Worm (Caenorhabditis elegans): ENCODE measurements around the gene let-413.

ce11 chrV:8022040-8022439 is 44.5 kb upstream of the let-413 start, which contains the start of gene ech-3:
- TF ChIP-seq Y67H2A.10 (GFP tag; conservative IDR thresholded peaks at IDR 0.05) (no peak), madf-8 (GFP tag; conservative IDR thresholded peaks at IDR 0.05) (no peak), attf-6 (GFP tag; IDR thresholded peaks at IDR 0.05) (no peak), F37B4.10 (GFP tag; IDR thresholded peaks at IDR 0.05) (no peak), C17E4.6 (GFP tag; IDR thresholded peaks at IDR 0.05) (no peak), B0261.1 (tag; optimal IDR thresholded peaks at IDR 0.05) (no peak), bed-2 (GFP tag; IDR thresholded peaks at IDR 0.05) (no peak), fkh-3 (tag; optimal IDR thresholded peaks at IDR 0.05) (no peak)
